Fruit fly (Drosophila melanogaster): ENCODE measurements around the gene CG15564.

Gene CG15564

DNA sequence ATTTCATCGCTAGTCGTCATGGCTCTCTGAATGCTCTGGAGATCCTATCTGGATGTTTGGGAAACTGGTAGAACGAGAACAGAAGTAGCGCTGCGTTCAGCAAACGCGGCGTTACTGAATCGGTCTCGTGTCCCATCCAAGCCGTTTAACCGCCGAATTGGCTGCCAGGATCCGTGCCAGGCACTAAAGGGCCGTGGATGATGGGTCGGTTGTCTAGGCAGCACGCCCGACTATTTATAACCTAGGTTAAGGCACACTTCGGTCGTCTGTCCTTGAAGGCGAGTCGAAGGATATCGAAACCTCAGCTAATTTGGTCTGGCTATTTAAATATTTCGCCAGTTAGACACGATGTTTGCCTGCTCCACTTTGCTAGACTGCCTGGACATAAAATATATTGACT lies at the start of gene CG15564:
Gene CG15564 (minus strand): TSS at position 101 of the 400 bp plus-strand sequence.
- TF ChIP-seq noc (tag; optimal IDR thresholded peaks at IDR 0.05) = no peak

DNA sequence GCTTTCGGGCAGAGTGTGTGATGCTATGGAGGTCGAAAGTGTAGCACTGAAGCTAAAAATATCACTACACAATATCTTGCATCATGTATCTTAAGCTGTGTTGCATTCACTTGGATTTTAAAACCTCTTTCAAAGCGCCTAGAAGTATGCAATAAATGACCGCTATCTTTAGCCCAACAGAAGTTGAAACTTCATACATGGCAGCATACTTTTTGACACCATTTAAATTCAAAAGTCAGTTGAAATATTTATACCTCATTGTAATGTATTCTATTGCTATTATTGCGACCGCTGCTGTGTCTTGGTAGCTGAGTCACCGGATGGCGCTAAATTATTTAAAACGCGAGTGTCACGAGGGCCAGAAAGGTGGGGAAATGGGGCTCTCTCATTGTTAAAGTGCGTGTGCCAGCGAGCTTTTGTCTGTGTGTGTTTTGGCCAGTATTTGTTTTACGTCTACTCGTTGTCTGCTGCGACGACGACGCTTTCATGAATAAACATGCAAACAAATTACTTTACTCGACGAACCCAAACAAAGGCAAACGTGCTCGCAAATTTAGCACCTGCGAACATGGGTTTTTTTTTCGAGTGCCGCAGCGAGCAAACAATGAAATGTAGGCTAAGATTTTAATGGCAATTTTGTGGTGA lies 35.7 kb upstream of the CG15564 start:
- no peak for TF ChIP-seq noc (tag; optimal IDR thresholded peaks at IDR 0.05)

DNA sequence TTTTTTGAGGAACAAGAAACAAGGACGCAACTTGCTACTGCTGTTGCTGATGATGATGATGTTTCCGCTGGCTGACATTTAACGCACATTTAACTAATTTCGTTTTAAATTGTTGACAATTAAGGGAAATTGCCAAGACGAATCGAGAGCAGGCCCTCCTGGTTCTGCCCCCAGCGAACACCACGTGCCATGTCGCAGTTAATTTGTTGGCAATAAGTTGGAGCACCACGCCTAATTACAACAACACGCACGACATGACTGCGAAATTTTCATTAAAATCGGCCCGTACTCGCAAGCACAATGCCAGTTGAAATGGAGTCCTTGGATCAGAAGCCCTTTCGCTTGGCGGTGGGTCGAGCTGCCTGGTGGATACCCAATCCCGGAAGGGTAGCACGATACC lies 30.3 kb upstream of the CG15564 start, which contains the start of gene ppk24:
Gene ppk24 (plus strand): TSS at position 301 of the 400 bp plus-strand sequence.
- no peak for TF ChIP-seq noc (tag; optimal IDR thresholded peaks at IDR 0.05)

DNA sequence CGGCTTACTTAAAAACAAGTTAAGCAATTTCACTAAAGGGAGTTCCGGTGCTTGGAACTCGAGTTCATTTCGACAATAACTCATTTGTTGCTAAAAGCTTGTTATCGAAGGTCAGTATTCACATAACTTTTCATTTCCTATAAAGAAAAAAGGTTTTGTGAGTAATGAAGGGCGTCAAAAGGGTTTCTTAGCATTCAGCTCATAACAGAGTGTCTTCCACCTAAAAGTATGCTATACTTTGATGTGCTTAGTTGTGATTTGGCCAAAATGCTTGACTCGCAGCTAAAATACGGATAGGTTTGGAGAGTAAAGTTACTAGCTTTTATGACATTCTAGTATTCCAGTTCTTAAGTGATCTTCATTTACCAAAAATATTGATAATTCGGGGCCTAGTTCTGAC lies 28.8 kb upstream of the CG15564 start:
- no peak for TF ChIP-seq noc (tag; optimal IDR thresholded peaks at IDR 0.05)

dm6 chr3R:31262298-31262697 lies 27.1 kb upstream of the CG15564 start, which contains the start of gene CAH5:
Gene CAH5 (plus strand): TSS chr3R:31262598.
- no peak for TF ChIP-seq noc (tag; optimal IDR thresholded peaks at IDR 0.05)

DNA sequence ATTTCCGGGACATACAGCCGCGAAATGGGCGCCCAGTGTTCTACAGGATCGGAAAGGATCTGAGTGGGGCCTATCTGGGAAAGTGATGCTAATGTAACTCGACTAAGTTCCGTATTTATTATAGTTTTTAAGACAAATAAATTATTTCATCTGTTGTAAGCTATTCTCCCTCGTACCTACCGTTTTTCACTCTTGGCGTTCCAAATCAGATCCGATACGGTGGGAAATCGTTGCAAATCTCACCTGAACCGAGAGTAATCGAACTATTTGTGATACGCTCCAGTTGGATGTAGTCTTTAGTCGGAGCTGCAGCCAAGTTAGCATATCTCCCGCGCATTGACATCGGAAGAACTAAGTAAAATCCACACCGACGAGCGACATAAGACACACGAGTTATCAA lies 24.8 kb upstream of the CG15564 start, which contains the start of gene CAH16:
Gene CAH16 (plus strand): TSS at position 301 of the 400 bp plus-strand sequence.
- TF ChIP-seq noc (tag; optimal IDR thresholded peaks at IDR 0.05) = no peak

DNA sequence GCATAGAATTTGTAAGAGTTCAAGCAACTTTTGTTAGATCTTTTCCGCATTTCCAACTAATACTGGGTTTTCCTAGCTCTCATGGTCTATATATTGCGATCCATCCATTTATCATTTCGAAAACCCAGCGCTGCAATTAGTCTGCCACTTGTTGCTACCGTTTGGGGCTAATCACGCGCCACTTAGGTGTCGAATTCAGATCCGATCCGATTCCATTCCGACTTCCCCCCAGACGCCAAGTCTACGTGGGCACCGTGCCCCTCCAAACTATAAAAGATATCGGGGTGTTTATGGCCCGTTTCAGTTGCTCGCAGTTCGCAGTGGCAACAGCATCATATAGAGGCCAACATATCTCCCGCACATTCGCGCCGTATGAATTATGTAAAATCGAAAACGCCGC lies 22.1 kb upstream of the CG15564 start, which contains the start of gene CAH6:
Gene CAH6 (plus strand): TSS at position 301 of the 400 bp plus-strand sequence.
- no peak for TF ChIP-seq noc (tag; optimal IDR thresholded peaks at IDR 0.05)

DNA sequence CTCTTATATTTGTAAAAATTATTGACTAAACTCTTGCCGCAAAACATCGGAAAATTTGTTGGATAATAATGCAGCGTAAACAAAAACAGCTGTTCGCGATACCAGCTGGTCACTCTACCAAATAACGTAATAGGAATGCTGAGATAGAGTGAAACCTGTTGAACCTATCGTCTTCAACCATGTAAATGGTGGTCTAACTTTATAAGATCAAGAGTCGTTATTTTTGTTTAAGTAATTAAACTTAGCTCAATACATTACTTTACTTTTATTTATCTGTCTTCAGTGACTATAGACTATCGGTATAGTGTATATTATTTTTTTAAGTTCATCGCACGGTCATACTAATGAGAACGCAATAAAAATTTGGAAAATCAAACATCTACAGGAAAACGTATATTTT lies 19.6 kb upstream of the CG15564 start, which contains the start of the genes CG1750 and spn-F:
Gene CG1750 (minus strand): TSS at position 93 of the 400 bp plus-strand sequence.
Gene spn-F (plus strand): TSS at position 320 of the 400 bp plus-strand sequence.
- no peak for TF ChIP-seq noc (tag; optimal IDR thresholded peaks at IDR 0.05)

- TF ChIP-seq noc (tag; optimal IDR thresholded peaks at IDR 0.05) = no peak
Observed at dm6 chr3R:31252093-31252962, 17.2 kb upstream of the CG15564 start, which contains the start of the genes qless and mRpL32. Gene qless (minus strand): TSS chr3R:31252608. Gene mRpL32 (plus strand): TSS chr3R:31252872.

DNA sequence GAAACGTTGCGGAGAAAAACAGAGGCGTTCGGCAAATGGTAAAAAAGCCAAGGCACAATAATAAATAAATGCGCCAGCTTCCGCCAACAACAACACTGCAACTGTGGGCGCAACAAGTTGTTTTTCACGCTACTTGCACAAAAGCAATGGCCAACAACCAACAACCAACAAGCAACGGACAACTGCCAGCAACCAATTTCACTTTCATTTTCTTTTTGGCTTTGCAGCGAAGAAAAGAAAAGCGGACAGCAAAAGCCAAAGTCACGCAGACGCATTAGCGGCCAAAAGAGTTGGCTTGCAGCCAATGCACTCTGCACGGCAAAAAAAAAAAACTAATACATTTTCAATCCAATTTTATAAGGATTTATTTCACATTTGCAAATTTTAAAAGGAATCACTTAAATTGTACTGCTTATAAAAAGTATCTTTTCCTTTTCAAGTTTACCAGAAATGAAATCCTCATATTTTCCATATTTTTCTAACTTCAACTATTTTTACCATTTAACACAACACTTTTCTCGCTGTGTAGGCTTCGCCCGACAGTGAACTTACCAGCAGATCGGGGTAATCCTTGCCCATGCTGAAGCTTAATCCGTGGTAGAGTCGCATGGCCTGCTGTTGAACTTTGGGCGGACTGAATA lies 16.1 kb upstream of the CG15564 start:
- no peak for TF ChIP-seq noc (tag; optimal IDR thresholded peaks at IDR 0.05)

- TF ChIP-seq noc (tag; optimal IDR thresholded peaks at IDR 0.05) = peak; percentile 48
Observed at dm6 chr3R:31250426-31251034, 15.4 kb upstream of the CG15564 start.

dm6 chr3R:31248245-31248644 lies 13.1 kb upstream of the CG15564 start:
- no peak for TF ChIP-seq noc (tag; optimal IDR thresholded peaks at IDR 0.05)

dm6 chr3R:31247281-31247995 lies 12.3 kb upstream of the CG15564 start:
- no peak for TF ChIP-seq noc (tag; optimal IDR thresholded peaks at IDR 0.05)

- TF ChIP-seq noc (tag; optimal IDR thresholded peaks at IDR 0.05) = no peak
Observed at dm6 chr3R:31245785-31246184, 10.6 kb upstream of the CG15564 start.

All from whole organism, larva.